Fruit fly (Drosophila melanogaster) whole organism, embryonic: Measurements from ENCODE around the gene Pex10.

ENCODE experiments used
- Atf3 ChIP-seq: fragments of 200-800 bp; sonication (Bioruptor generic); optimal IDR thresholded peaks from 3 replicates; lab custom pipeline; 2016; ENCODE audit warnings: missing biosample characterization, missing genetic modification characterization
- Awh ChIP-seq: fragments of 200-800 bp; sonication (Bioruptor generic); IDR thresholded peaks from 2 replicates; pipeline ENCODE4, ENCODE4 v1.3.6; 2022; ENCODE audit warnings: missing biosample characterization, missing genetic modification characterization
- B-H2 ChIP-seq: fragments of 200-800 bp; sonication (Bioruptor generic); optimal IDR thresholded peaks from 2 replicates; lab custom pipeline; 2018; ENCODE audit warnings: missing biosample characterization, mild to moderate bottlenecking, missing genetic modification characterization
- CG10147 ChIP-seq: fragments of 200-800 bp; sonication (Bioruptor generic); optimal IDR thresholded peaks from 2 replicates; lab custom pipeline; 2019; ENCODE audit warnings: missing biosample characterization, mild to moderate bottlenecking, missing genetic modification characterization, moderate library complexity
- CG12071 ChIP-seq: fragments of 200-800 bp; sonication (Bioruptor generic); optimal IDR thresholded peaks from 3 replicates; lab custom pipeline; 2018; ENCODE audit warnings: missing biosample characterization, mild to moderate bottlenecking, missing genetic modification characterization
- CG12659 ChIP-seq: fragments of 200-800 bp; sonication (Bioruptor generic); optimal IDR thresholded peaks from 3 replicates; lab custom pipeline; 2017; ENCODE audit warnings: mild to moderate bottlenecking, missing biosample characterization, missing genetic modification reagents, missing genetic modification characterization
- CG13123 ChIP-seq: fragments of 200-800 bp; sonication (Bioruptor generic); optimal IDR thresholded peaks from 2 replicates; lab custom pipeline; 2016; ENCODE audit warnings: missing biosample characterization, missing genetic modification characterization
- CG13287 ChIP-seq: fragments of 200-800 bp; sonication (Bioruptor generic); IDR thresholded peaks from 2 replicates; pipeline ENCODE4 v1.3.6; 2022; ENCODE audit warnings: missing biosample characterization, missing genetic modification characterization; ENCODE audit not compliant: partially characterized antibody
- CG13894 ChIP-seq: fragments of 200-800 bp; sonication (Bioruptor generic); optimal IDR thresholded peaks from 3 replicates; lab custom pipeline; 2018; ENCODE audit warnings: missing biosample characterization, mild to moderate bottlenecking, missing genetic modification characterization, moderate library complexity
- CG1647 ChIP-seq: fragments of 200-800 bp; sonication (Bioruptor generic); optimal IDR thresholded peaks from 3 replicates; lab custom pipeline; 2016; ENCODE audit warnings: missing biosample characterization, missing genetic modification characterization
- CG17359 ChIP-seq: fragments of 200-800 bp; sonication (Bioruptor generic); optimal IDR thresholded peaks from 3 replicates; lab custom pipeline; 2018; ENCODE audit warnings: missing biosample characterization, mild to moderate bottlenecking, missing genetic modification characterization, moderate library complexity
- CG2116 ChIP-seq: fragments of 200-800 bp; sonication (Bioruptor generic); optimal IDR thresholded peaks from 3 replicates; lab custom pipeline; 2018; ENCODE audit warnings: missing biosample characterization, mild to moderate bottlenecking, missing genetic modification characterization
- CG2120 ChIP-seq: fragments of 200-800 bp; sonication (Bioruptor generic); optimal IDR thresholded peaks from 3 replicates; lab custom pipeline; 2016; ENCODE audit warnings: missing biosample characterization, missing genetic modification characterization
- CG2712 ChIP-seq: fragments of 200-800 bp; optimal IDR thresholded peaks from 3 replicates; lab custom pipeline; 2019; ENCODE audit warnings: missing biosample characterization, mild to moderate bottlenecking, missing genetic modification characterization, moderate library complexity
- CG32532 ChIP-seq: fragments of 200-800 bp; sonication (Bioruptor generic); IDR thresholded peaks from 2 replicates; pipeline ENCODE4 v1.3.6; 2022; ENCODE audit warnings: missing biosample characterization, missing genetic modification characterization
- CG33213 ChIP-seq: fragments of 200-800 bp; sonication (Bioruptor generic); optimal IDR thresholded peaks from 3 replicates; lab custom pipeline; 2016; ENCODE audit warnings: missing biosample characterization, missing genetic modification characterization
- CG4328 ChIP-seq: fragments of 200-800 bp; sonication (Bioruptor generic); optimal IDR thresholded peaks from 3 replicates; lab custom pipeline; 2017; ENCODE audit warnings: missing biosample characterization, missing genetic modification reagents, missing genetic modification characterization
- CG4404 ChIP-seq: fragments of 200-800 bp; sonication (Bioruptor generic); IDR thresholded peaks from 2 replicates; pipeline ENCODE4 v1.3.6; 2022; ENCODE audit warnings: missing biosample characterization, missing genetic modification characterization
- CG5245 ChIP-seq: fragments of 200-800 bp; sonication (Bioruptor generic); optimal IDR thresholded peaks from 3 replicates; lab custom pipeline; 2016; ENCODE audit warnings: missing biosample characterization, missing genetic modification characterization
- CG6791 ChIP-seq: fragments of 200-800 bp; sonication (Bioruptor generic); IDR thresholded peaks from 3 replicates; pipeline ENCODE4 v1.3.6; 2022; ENCODE audit warnings: missing biosample characterization, missing genetic modification characterization; ENCODE audit not compliant: partially characterized antibody
- CG7963 ChIP-seq: fragments of 200-800 bp; sonication (Bioruptor generic); IDR thresholded peaks from 3 replicates; pipeline ENCODE4 v1.3.6; 2022; ENCODE audit warnings: missing biosample characterization, missing genetic modification characterization; ENCODE audit not compliant: partially characterized antibody
- CG8281 ChIP-seq: fragments of 200-800 bp; sonication (Bioruptor generic); optimal IDR thresholded peaks from 2 replicates; lab custom pipeline; 2018; ENCODE audit warnings: missing biosample characterization, mild to moderate bottlenecking, missing genetic modification characterization, moderate library complexity
- CG9609 ChIP-seq: fragments of 200-800 bp; sonication (Bioruptor generic); optimal IDR thresholded peaks from 3 replicates; lab custom pipeline; 2016; ENCODE audit warnings: missing biosample characterization, missing genetic modification characterization
- CTCF ChIP-seq: fragments of 200-800 bp; sonication (Bioruptor generic); optimal IDR thresholded peaks from 2 replicates; lab custom pipeline; 2017; ENCODE audit warnings: missing biosample characterization, mild to moderate bottlenecking, missing genetic modification characterization, moderate library complexity
- Fer2 ChIP-seq: fragments of 200-800 bp; sonication (Bioruptor generic); optimal IDR thresholded peaks from 2 replicates; lab custom pipeline; 2018; ENCODE audit warnings: missing biosample characterization, mild to moderate bottlenecking, missing genetic modification characterization, moderate library complexity
- Gug ChIP-seq: fragments of 200-800 bp; sonication (Bioruptor generic); IDR thresholded peaks from 4 replicates; pipeline ENCODE4 v1.3.6; 2022; ENCODE audit warnings: missing biosample characterization, missing genetic modification characterization
- Hsf ChIP-seq: fragments of 200-800 bp; sonication (Bioruptor generic); optimal IDR thresholded peaks from 3 replicates; lab custom pipeline; 2016; ENCODE audit warnings: missing biosample characterization, missing genetic modification characterization
- Med ChIP-seq: fragments of 200-800 bp; sonication (Bioruptor generic); peaks from one replicate; lab custom pipeline; 2016; ENCODE audit warnings: missing biosample characterization, missing genetic modification characterization, mild to moderate bottlenecking, inconsistent platforms, moderate library complexity
- Nf-YA ChIP-seq: fragments of 200-800 bp; sonication (Bioruptor generic); IDR thresholded peaks from 2 replicates; pipeline ENCODE4 v1.3.6; 2022; ENCODE audit warnings: missing biosample characterization, missing genetic modification characterization
- Oli ChIP-seq: fragments of 200-800 bp; sonication (Bioruptor generic); optimal IDR thresholded peaks from 2 replicates; lab custom pipeline; 2018; ENCODE audit warnings: missing biosample characterization, mild to moderate bottlenecking, missing genetic modification characterization, moderate library complexity
- Sox100B ChIP-seq: fragments of 200-800 bp; sonication (Bioruptor generic); optimal IDR thresholded peaks from 3 replicates; lab custom pipeline; 2018; ENCODE audit warnings: missing biosample characterization, mild to moderate bottlenecking, missing genetic modification characterization
- TFAM ChIP-seq: fragments of 200-800 bp; sonication (Bioruptor generic); optimal IDR thresholded peaks from 2 replicates; lab custom pipeline; 2017; ENCODE audit warnings: missing biosample characterization, missing genetic modification characterization, inconsistent platforms
- ase ChIP-seq: fragments of 200-800 bp; sonication (Bioruptor generic); IDR thresholded peaks from 3 replicates; pipeline ENCODE4 v1.3.6; 2022; ENCODE audit warnings: missing biosample characterization, missing genetic modification characterization
- ato ChIP-seq: fragments of 200-800 bp; sonication (Bioruptor generic); IDR thresholded peaks from 2 replicates; pipeline ENCODE4 v1.3.6; 2022; ENCODE audit warnings: missing biosample characterization, missing genetic modification characterization; ENCODE audit not compliant: partially characterized antibody
- bowl ChIP-seq: fragments of 200-800 bp; sonication (Bioruptor generic); IDR thresholded peaks from 2 replicates; pipeline ENCODE4 v1.3.6; 2022; ENCODE audit warnings: missing biosample characterization, missing genetic modification characterization
- crc ChIP-seq: fragments of 200-800 bp; sonication (Bioruptor generic); optimal IDR thresholded peaks from 2 replicates; lab custom pipeline; 2016; ENCODE audit warnings: missing biosample characterization, missing genetic modification characterization
- croc ChIP-seq: fragments of 200-800 bp; sonication (Bioruptor generic); conservative IDR thresholded peaks from 3 replicates; pipeline ENCODE4 v1.3.6; 2022; ENCODE audit warnings: missing biosample characterization, missing genetic modification characterization
- dysf ChIP-seq: fragments of 200-800 bp; sonication (Bioruptor generic); IDR thresholded peaks from 3 replicates; pipeline ENCODE4 v1.3.6; 2022; ENCODE audit warnings: missing biosample characterization, missing genetic modification characterization
- en ChIP-seq: fragments of 200-800 bp; sonication (Bioruptor generic); optimal IDR thresholded peaks from 2 replicates; lab custom pipeline; 2016; ENCODE audit warnings: missing biosample characterization, missing genetic modification characterization
- eve ChIP-seq, 2 experiments: fragments of >200 bp; optimal IDR thresholded peaks; 2 replicates each; lab custom pipeline; 2017; ENCODE audit warnings: missing biosample characterization in 2 of 2, missing genetic modification characterization in 2 of 2
- gce ChIP-seq: fragments of 200-800 bp; sonication (Bioruptor generic); IDR thresholded peaks from 3 replicates; pipeline ENCODE4 v1.3.6; 2022; ENCODE audit warnings: missing biosample characterization, missing genetic modification characterization
- lbe ChIP-seq: fragments of 200-800 bp; sonication (Bioruptor generic); optimal IDR thresholded peaks from 2 replicates; lab custom pipeline; 2016; ENCODE audit warnings: missing biosample characterization, mild to moderate bottlenecking, missing genetic modification characterization
- luna ChIP-seq: fragments of 200-800 bp; sonication (Bioruptor generic); optimal IDR thresholded peaks from 2 replicates; lab custom pipeline; 2016; ENCODE audit warnings: missing biosample characterization, missing genetic modification characterization
- nerfin-1 ChIP-seq: fragments of 200-800 bp; sonication (Bioruptor generic); optimal IDR thresholded peaks from 3 replicates; lab custom pipeline; 2019; ENCODE audit warnings: missing biosample characterization, mild to moderate bottlenecking, missing genetic modification characterization, moderate library complexity
- nmo ChIP-seq: fragments of 200-800 bp; sonication (Bioruptor generic); optimal IDR thresholded peaks from 2 replicates; lab custom pipeline; 2018; ENCODE audit warnings: missing biosample characterization, mild to moderate bottlenecking, missing genetic modification characterization, moderate library complexity
- shn ChIP-seq: fragments of 200-800 bp; sonication (Bioruptor generic); optimal IDR thresholded peaks from 3 replicates; lab custom pipeline; 2016; ENCODE audit warnings: missing biosample characterization, missing genetic modification characterization
- sisA ChIP-seq: fragments of 200-800 bp; sonication (Bioruptor generic); IDR thresholded peaks from 2 replicates; pipeline ENCODE4 v1.3.6; 2022; ENCODE audit warnings: missing biosample characterization, missing genetic modification characterization
- sna ChIP-seq: fragments of 200-800 bp; sonication (Bioruptor generic); IDR thresholded peaks from 2 replicates; pipeline ENCODE4 v1.3.6; 2022; ENCODE audit warnings: missing biosample characterization, missing genetic modification characterization; ENCODE audit not compliant: partially characterized antibody
- sr ChIP-seq: fragments of 200-800 bp; sonication (Bioruptor generic); IDR thresholded peaks from 3 replicates; pipeline ENCODE4 v1.3.6; 2022; ENCODE audit warnings: missing biosample characterization, missing genetic modification characterization
- zf30C ChIP-seq: fragments of 200-800 bp; sonication (Bioruptor generic); optimal IDR thresholded peaks from 3 replicates; lab custom pipeline; 2018; ENCODE audit warnings: missing biosample characterization, mild to moderate bottlenecking, missing genetic modification characterization
- zfh1 ChIP-seq: fragments of 200-800 bp; sonication (Bioruptor generic); IDR thresholded peaks from 3 replicates; pipeline ENCODE4 v1.3.6; 2022; ENCODE audit warnings: missing biosample characterization, missing genetic modification characterization

The Pex10 gene

DNA sequence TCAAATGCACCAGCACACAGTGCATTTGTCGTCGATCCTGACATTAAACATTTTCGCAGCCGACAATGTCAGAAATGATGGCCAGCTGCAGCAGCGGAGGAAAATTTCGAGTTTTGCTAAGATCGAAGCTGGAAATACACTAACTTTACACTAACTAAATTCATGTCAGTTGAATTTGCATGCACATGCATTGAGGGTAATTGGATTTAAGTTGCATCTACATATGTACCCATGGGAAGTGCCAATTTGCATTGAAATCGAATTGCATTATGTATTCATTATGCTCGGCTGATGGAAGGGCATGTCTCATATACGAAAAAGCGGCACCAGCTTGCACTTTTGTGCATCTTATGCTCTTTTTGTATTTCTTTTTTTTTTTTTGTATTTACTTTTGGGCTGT, 26.8 kb downstream of the Pex10 start:
- TF ChIP-seq Med (GFP tag; lab: Kevin White, UChicago): peak; percentile 57
- TF ChIP-seq ase: 0 out of 3 replicates have a peak, but pooled peaks have one; percentile 15
- TF ChIP-seq Gug (GFP tag; lab: Robert Waterston, UW): peak; percentile 21; the same call in 1 of the 4 replicates
- TF ChIP-seq bowl (GFP tag; lab: Robert Waterston, UW): no peak
- TF ChIP-seq Atf3: no peak
- TF ChIP-seq eve (GFP tag; optimal IDR thresholded peaks at IDR 0.05; lab: Kevin White, UChicago): no peak
- peak; percentile 14 for TF ChIP-seq nerfin-1 (tag; lab: Kevin White, UChicago)
- no peak for TF ChIP-seq CG1647 (GFP tag; lab: Kevin White, UChicago)
- TF ChIP-seq CTCF (GFP tag; lab: Kevin White, UChicago): no peak
- TF ChIP-seq dysf (GFP tag; lab: Robert Waterston, UW): peak; percentile 54; the same call in 1 of the 3 replicates
- no peak for TF ChIP-seq Fer2
- no peak for TF ChIP-seq ato (GFP tag; lab: Robert Waterston, UW)
- no peak for TF ChIP-seq CG2120 (GFP tag; lab: Kevin White, UChicago)
- TF ChIP-seq shn (GFP tag; lab: Kevin White, UChicago): no peak
- TF ChIP-seq CG10147 (GFP tag; lab: Kevin White, UChicago): no peak
- TF ChIP-seq CG2712 (tag; lab: Kevin White, UChicago): peak; percentile 36
- peak; percentile 39; the same call in 1 of the 2 replicates for TF ChIP-seq sisA (GFP tag; lab: Robert Waterston, UW)
- 0 out of 2 replicates have a peak, but pooled peaks have one; percentile 18 for TF ChIP-seq CG4404 (GFP tag; lab: Robert Waterston, UW)
- no peak for TF ChIP-seq Oli (tag; lab: Kevin White, UChicago)
- no peak for TF ChIP-seq CG6791 (GFP tag; lab: Robert Waterston, UW)
- TF ChIP-seq CG13123 (GFP tag; lab: Kevin White, UChicago): no peak
- no peak for TF ChIP-seq CG13894 (tag; lab: Kevin White, UChicago)
- TF ChIP-seq CG32532 (GFP tag; lab: Robert Waterston, UW): peak; percentile 31; the same call in 1 of the 2 replicates
- TF ChIP-seq CG33213 (GFP tag; lab: Kevin White, UChicago): no peak
- no peak for TF ChIP-seq en (GFP tag; lab: Kevin White, UChicago)
- no peak for TF ChIP-seq B-H2 (GFP tag; lab: Kevin White, UChicago)
- TF ChIP-seq CG12071 (GFP tag; lab: Kevin White, UChicago): peak; percentile 30
- peak; percentile 72 for TF ChIP-seq Awh
- TF ChIP-seq zf30C (GFP tag; lab: Kevin White, UChicago): no peak
- peak; percentile 18 for TF ChIP-seq CG5245 (GFP tag; lab: Kevin White, UChicago)
- no peak for TF ChIP-seq CG9609 (GFP tag; lab: Kevin White, UChicago)
- TF ChIP-seq croc (GFP tag; lab: Robert Waterston, UW): peak; percentile 16; the same call in 1 of the 3 replicates
- TF ChIP-seq CG17359 (tag; lab: Kevin White, UChicago): peak; percentile 56
- peak; percentile 4 for TF ChIP-seq crc
- TF ChIP-seq CG4328 (GFP tag; lab: Kevin White, UChicago): no peak
- TF ChIP-seq lbe (GFP tag; lab: Kevin White, UChicago): peak; percentile 34
- TF ChIP-seq Sox100B (GFP tag; lab: Kevin White, UChicago): peak; percentile 9
- TF ChIP-seq luna: no peak
- peak; percentile 2 for TF ChIP-seq nmo
- TF ChIP-seq CG2116 (GFP tag; lab: Kevin White, UChicago): no peak
- TF ChIP-seq CG8281 (tag; lab: Kevin White, UChicago): no peak
- no peak for TF ChIP-seq TFAM
- TF ChIP-seq Nf-YA (GFP tag; lab: Robert Waterston, UW): peak; percentile 31; the same call in 1 of the 2 replicates
- TF ChIP-seq CG13287 (GFP tag; lab: Robert Waterston, UW): no peak
- TF ChIP-seq CG12659 (GFP tag; lab: Kevin White, UChicago): no peak
- TF ChIP-seq sr: 0 out of 3 replicates have a peak, but pooled peaks have one; percentile 36
- no peak for TF ChIP-seq Hsf (GFP tag; lab: Kevin White, UChicago)
- no peak for TF ChIP-seq CG7963 (GFP tag; lab: Robert Waterston, UW)
- TF ChIP-seq gce (GFP tag; lab: Robert Waterston, UW): 0 out of 3 replicates have a peak, but pooled peaks have one; percentile 6
- no peak for TF ChIP-seq sna
- TF ChIP-seq zfh1 (GFP tag; lab: Robert Waterston, UW): peak; percentile 58; the same call in 2 of the 3 replicates
